Worm (Caenorhabditis elegans): ENCODE results near the gene R08C7.4.

ce11 chrIV:4456658-4457057, 21.8 kb downstream of the R08C7.4 start:
- TF ChIP-seq unc-62 (GFP tag; optimal IDR thresholded peaks at IDR 0.05 in 1 of 2) (peak in 1 of 2 experiments; percentile 98), unc-62 (tag; optimal IDR thresholded peaks at IDR 0.05) (no peak), snpc-4 (tag; optimal IDR thresholded peaks at IDR 0.05) (no peak), lin-39 (tag; optimal IDR thresholded peaks at IDR 0.05) (no peak), ceh-20 (GFP tag; IDR thresholded peaks at IDR 0.05) (no peak), gei-8 (GFP tag; optimal IDR thresholded peaks at IDR 0.05) (no peak), dpl-1 (GFP tag; optimal IDR thresholded peaks at IDR 0.05) (no peak), lin-13 (GFP tag; optimal IDR thresholded peaks at IDR 0.05) (no peak), dmd-8 (GFP tag; IDR thresholded peaks at IDR 0.05) (no peak), skn-1 (tag; optimal IDR thresholded peaks at IDR 0.05) (no peak), ztf-7 (tag; optimal IDR thresholded peaks at IDR 0.05) (no peak), mdl-1 (tag; optimal IDR thresholded peaks at IDR 0.05) (no peak), fkh-10 (GFP tag; optimal IDR thresholded peaks at IDR 0.05) (no peak), hlh-11 (tag; optimal IDR thresholded peaks at IDR 0.05) (no peak)

Measured in whole organism, L4 larva.